Fruit fly (Drosophila melanogaster): ENCODE data around the gene Tie.
A peak's percentile ranks its signal among the peaks of the same experiment; 100 is the strongest.

Gene Tie

DNA sequence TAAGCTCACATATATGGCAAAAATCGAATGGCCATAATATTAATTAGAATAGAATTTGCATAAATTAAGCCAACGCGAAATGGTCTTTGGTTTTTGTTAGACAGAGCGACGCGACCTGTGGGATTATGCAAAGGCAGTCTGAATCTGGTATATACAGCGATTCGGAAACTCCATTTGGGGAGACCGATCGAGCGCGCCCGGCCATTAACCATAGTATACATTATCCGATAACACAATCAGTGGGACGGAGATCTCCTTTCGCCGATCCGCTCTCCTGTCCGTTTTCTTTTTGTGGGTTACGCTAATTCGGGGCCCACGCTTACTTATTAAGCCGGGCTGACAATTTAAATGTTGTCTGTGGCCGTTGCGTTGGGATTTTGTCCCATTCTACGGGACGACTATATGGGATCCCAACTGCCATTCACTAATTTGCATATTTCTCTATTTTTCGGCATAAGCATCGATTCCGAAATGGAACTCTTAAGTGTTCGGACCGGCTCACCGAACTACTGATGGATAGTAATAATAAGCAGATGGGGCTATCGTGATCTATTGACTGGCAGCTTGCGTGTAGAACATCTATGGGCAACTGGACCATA, 54.2 kb downstream of the Tie start:
- TF ChIP-seq CG17186 (GFP tag; optimal IDR thresholded peaks at IDR 0.05): no peak
- TF ChIP-seq CG10543 (GFP tag; optimal IDR thresholded peaks at IDR 0.05): peak; percentile 4
- peak; percentile 29 for TF ChIP-seq Ets65A (GFP tag)
- 0 out of 2 replicates have a peak, but pooled peaks have one; percentile 14 for TF ChIP-seq CG3847 (GFP tag; IDR thresholded peaks at IDR 0.05)
- no peak for TF ChIP-seq gro (GFP tag; optimal IDR thresholded peaks at IDR 0.05)
- peak; percentile 98 for TF ChIP-seq CG13894 (tag; optimal IDR thresholded peaks at IDR 0.05)
- no peak for TF ChIP-seq CG10209 (GFP tag; optimal IDR thresholded peaks at IDR 0.05)
- TF ChIP-seq psq (GFP tag; optimal IDR thresholded peaks at IDR 0.05): no peak
- peak; percentile 23 for TF ChIP-seq CG12769 (tag; optimal IDR thresholded peaks at IDR 0.05)

DNA sequence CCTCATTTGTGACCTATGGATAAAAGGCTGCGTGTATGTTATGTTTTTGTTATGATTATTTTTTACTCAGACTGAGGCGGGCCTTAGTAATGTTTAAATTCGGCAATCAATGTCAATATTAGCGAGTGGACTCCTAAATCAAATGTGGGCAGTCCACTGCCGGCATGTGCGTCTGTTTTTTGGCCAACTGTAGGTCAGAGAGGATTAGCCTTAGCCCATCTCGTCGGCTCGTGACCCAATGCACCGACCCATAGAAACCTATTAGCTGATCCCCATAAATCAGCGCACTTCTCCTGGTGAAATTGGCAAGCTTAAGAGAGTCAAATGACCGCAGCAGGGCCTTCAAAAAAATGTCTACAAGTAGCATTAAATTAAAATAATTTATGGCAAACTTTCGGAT, 56.2 kb downstream of the Tie start:
- TF ChIP-seq Hr51 (GFP tag; optimal IDR thresholded peaks at IDR 0.05) (no peak), chinmo (GFP tag; IDR thresholded peaks at IDR 0.05; ENCODE audit: partially characterized antibody) (0 out of 4 replicates have a peak, but pooled peaks have one; percentile 0), gem (tag; optimal IDR thresholded peaks at IDR 0.05) (no peak), sisA (GFP tag; IDR thresholded peaks at IDR 0.05) (no peak), esg (GFP tag; conservative IDR thresholded peaks at IDR 0.05) (no peak), CG11093 (GFP tag; IDR thresholded peaks at IDR 0.05) (0 out of 3 replicates have a peak, but pooled peaks have one; percentile 7), CG17328 (GFP tag; IDR thresholded peaks at IDR 0.05) (no peak), Side (GFP tag; optimal IDR thresholded peaks at IDR 0.05) (no peak), z (GFP tag; IDR thresholded peaks at IDR 0.05) (no peak), Fer1 (GFP tag; optimal IDR thresholded peaks at IDR 0.05) (no peak), CG3847 (GFP tag; IDR thresholded peaks at IDR 0.05) (no peak), Stat92E (GFP tag; optimal IDR thresholded peaks at IDR 0.05) (no peak), Gsc (GFP tag; IDR thresholded peaks at IDR 0.05) (no peak), Chrac-16 (GFP tag; optimal IDR thresholded peaks at IDR 0.05) (no peak), CG13296 (GFP tag; optimal IDR thresholded peaks at IDR 0.05) (no peak), C15 (GFP tag; IDR thresholded peaks at IDR 0.05) (no peak), Ets65A (GFP tag) (peak; percentile 90), crc (GFP tag; optimal IDR thresholded peaks at IDR 0.05) (no peak), Mrtf (GFP tag; IDR thresholded peaks at IDR 0.05) (no peak), exex (tag; optimal IDR thresholded peaks at IDR 0.05) (no peak), Xrp1 (GFP tag; IDR thresholded peaks at IDR 0.05) (no peak), Lim3 (GFP tag; IDR thresholded peaks at IDR 0.05) (no peak), Dek (tag; optimal IDR thresholded peaks at IDR 0.05) (no peak)

DNA sequence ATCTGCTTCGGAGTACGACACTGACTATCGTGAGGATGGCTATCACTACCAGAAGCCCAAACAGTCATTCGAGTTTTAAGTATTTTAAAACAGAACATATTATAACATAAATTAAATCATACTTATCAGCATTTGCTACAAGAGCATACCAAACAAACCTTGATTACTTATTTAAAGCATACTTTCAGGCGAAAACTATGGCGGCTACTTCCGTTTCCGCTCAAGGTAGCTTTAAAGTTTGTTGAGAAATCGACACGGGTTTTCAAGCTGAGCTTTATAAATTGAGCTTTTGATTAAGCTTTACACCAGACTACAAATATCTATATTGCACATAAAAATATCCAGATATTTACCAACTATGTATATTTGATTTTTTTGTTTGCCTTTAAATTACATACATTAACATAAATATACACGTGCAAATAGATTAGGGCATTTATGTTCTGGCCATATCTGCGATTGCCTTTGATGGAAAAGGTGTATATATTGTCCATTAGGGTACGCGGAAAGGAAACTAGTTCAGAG, 56.9 kb downstream of the Tie start:
- TF ChIP-seq Dad (GFP tag; optimal IDR thresholded peaks at IDR 0.05) (peak; percentile 59), H2.0 (GFP tag; IDR thresholded peaks at IDR 0.05) (peak; percentile 57), MESR4 (GFP tag; optimal IDR thresholded peaks at IDR 0.05) (peak; percentile 57), Dp (GFP tag; optimal IDR thresholded peaks at IDR 0.05) (no peak), Gug (GFP tag; IDR thresholded peaks at IDR 0.05) (no peak), CG2120 (GFP tag; optimal IDR thresholded peaks at IDR 0.05) (peak; percentile 16), Rx (GFP tag; IDR thresholded peaks at IDR 0.05) (peak; percentile 38), CG9876 (GFP tag; optimal IDR thresholded peaks at IDR 0.05) (peak; percentile 40), Mes4 (GFP tag; optimal IDR thresholded peaks at IDR 0.05) (peak; percentile 76), inv (GFP tag; IDR thresholded peaks at IDR 0.05; ENCODE audit: partially characterized antibody) (no peak), ems (GFP tag; optimal IDR thresholded peaks at IDR 0.05) (peak; percentile 70), CG31365 (tag; optimal IDR thresholded peaks at IDR 0.05) (peak; percentile 90), CG1529 (GFP tag; optimal IDR thresholded peaks at IDR 0.05) (peak; percentile 86), Deaf1 (tag; optimal IDR thresholded peaks at IDR 0.05) (no peak), ab (GFP tag; optimal IDR thresholded peaks at IDR 0.05) (no peak), lbe (GFP tag; optimal IDR thresholded peaks at IDR 0.05) (no peak), rib (GFP tag; IDR thresholded peaks at IDR 0.05) (no peak; the same call in 1 of the 2 replicates), slp2 (GFP tag; optimal IDR thresholded peaks at IDR 0.05) (peak; percentile 52), jigr1 (GFP tag; IDR thresholded peaks at IDR 0.05) (no peak), CG11085 (GFP tag; IDR thresholded peaks at IDR 0.05) (no peak; the same call in 1 of the 2 replicates)

Measured in whole organism, embryonic.